Worm (Caenorhabditis elegans) whole organism, mixed stage, embryonic: ENCODE results near the gene Y53F4B.11.
"Not testable (repeated sequence)": the region's sequence is repeated elsewhere in the genome, so short reads cannot be mapped to it uniquely, and the experiment has no call there.

Source experiments
- blmp-1 ChIP-seq: fragments of 150-350 bp; optimal IDR thresholded peaks from 2 replicates; lab custom pipeline; 2014; ENCODE audit warnings: missing biosample characterization, missing genetic modification characterization
- lin-13 ChIP-seq: fragments of 150-350 bp; optimal IDR thresholded peaks from 2 replicates; lab custom pipeline; 2014; ENCODE audit warnings: missing biosample characterization, missing genetic modification characterization
- mep-1 ChIP-seq: fragments of 150-350 bp; optimal IDR thresholded peaks from 2 replicates; lab custom pipeline; 2017; ENCODE audit warnings: missing biosample characterization, missing genetic modification reagents, missing genetic modification characterization, inconsistent platforms
- nhr-2 ChIP-seq: fragments of 150-350 bp; optimal IDR thresholded peaks from 2 replicates; lab custom pipeline; 2014; ENCODE audit warnings: missing biosample characterization, missing genetic modification characterization
- nhr-237 ChIP-seq: fragments of 150-350 bp; optimal IDR thresholded peaks from 2 replicates; lab custom pipeline; 2014; ENCODE audit warnings: missing biosample characterization, missing genetic modification characterization
- snpc-4 ChIP-seq: fragments of 150-350 bp; optimal IDR thresholded peaks from 2 replicates; lab custom pipeline; 2014; ENCODE audit warnings: missing biosample characterization, missing genetic modification characterization
- unc-62 ChIP-seq: fragments of 150-350 bp; optimal IDR thresholded peaks from 2 replicates; lab custom pipeline; 2014; ENCODE audit warnings: missing biosample characterization, missing genetic modification reagents, missing genetic modification characterization
- zip-8 ChIP-seq: fragments of 150-350 bp; optimal IDR thresholded peaks from 2 replicates; lab custom pipeline; 2014; ENCODE audit warnings: missing biosample characterization, missing genetic modification characterization

ce11 chrII:14992598-14992997 lies 17.9 kb upstream of the Y53F4B.11 start, which contains the start of gene Y53F4B.7:
- not testable (repeated sequence) for TF ChIP-seq unc-62 (GFP tag; lab: Kevin White, UChicago); mep-1; lin-13 (tag; lab: Kevin White, UChicago); snpc-4 (tag; lab: Kevin White, UChicago); nhr-2 (tag; lab: Kevin White, UChicago); zip-8 (tag; lab: Kevin White, UChicago); nhr-237 (tag; lab: Kevin White, UChicago); blmp-1 (tag; lab: Kevin White, UChicago)
